Worm (Caenorhabditis elegans) whole organism, L1 larva: ENCODE data around the gene Y105C5B.15.

Source experiments
- elt-3 ChIP-seq, 6 experiments: fragments of 150-350 bp in 1 of 6; sonication (generic microtip); optimal IDR thresholded peaks; 2 replicates each; lab custom pipeline; 2017 to 2018; ENCODE audit warnings: missing biosample characterization in 6 of 6, missing genetic modification characterization in 6 of 6, inconsistent platforms in 1 of 6
- fkh-10 ChIP-seq: sonication (generic microtip); optimal IDR thresholded peaks from 2 replicates; lab custom pipeline; 2017; ENCODE audit warnings: missing biosample characterization, missing genetic modification reagents, missing genetic modification characterization
- hlh-17 ChIP-seq: fragments of 200-800 bp; sonication (Bioruptor generic); optimal IDR thresholded peaks from 2 replicates; lab custom pipeline; 2018; ENCODE audit warnings: missing genetic modification characterization, mild to moderate bottlenecking, missing compliant biosample characterization, moderate library complexity, borderline replicate concordance
- lin-15B ChIP-seq: fragments of 150-350 bp; sonication (generic microtip); optimal IDR thresholded peaks from 3 replicates; lab custom pipeline; 2014; ENCODE audit warnings: missing biosample characterization, missing genetic modification characterization
- nhr-11 ChIP-seq: fragments of 150-350 bp; optimal IDR thresholded peaks from 2 replicates; lab custom pipeline; 2014; ENCODE audit warnings: missing biosample characterization, missing genetic modification characterization
- nhr-20 ChIP-seq: sonication (generic microtip); optimal IDR thresholded peaks from 2 replicates; lab custom pipeline; 2016; ENCODE audit warnings: mild to moderate bottlenecking, missing genetic modification characterization, missing compliant biosample characterization
- pqm-1 ChIP-seq: sonication (generic microtip); optimal IDR thresholded peaks from 3 replicates; lab custom pipeline; 2017; ENCODE audit warnings: missing biosample characterization, missing genetic modification characterization
- skn-1 ChIP-seq: fragments of 150-350 bp; optimal IDR thresholded peaks from 2 replicates; lab custom pipeline; 2014; ENCODE audit warnings: missing biosample characterization, missing genetic modification characterization
- ztf-4 ChIP-seq: fragments of 150-350 bp; optimal IDR thresholded peaks from 2 replicates; lab custom pipeline; 2014; ENCODE audit warnings: missing biosample characterization, missing genetic modification characterization

DNA sequence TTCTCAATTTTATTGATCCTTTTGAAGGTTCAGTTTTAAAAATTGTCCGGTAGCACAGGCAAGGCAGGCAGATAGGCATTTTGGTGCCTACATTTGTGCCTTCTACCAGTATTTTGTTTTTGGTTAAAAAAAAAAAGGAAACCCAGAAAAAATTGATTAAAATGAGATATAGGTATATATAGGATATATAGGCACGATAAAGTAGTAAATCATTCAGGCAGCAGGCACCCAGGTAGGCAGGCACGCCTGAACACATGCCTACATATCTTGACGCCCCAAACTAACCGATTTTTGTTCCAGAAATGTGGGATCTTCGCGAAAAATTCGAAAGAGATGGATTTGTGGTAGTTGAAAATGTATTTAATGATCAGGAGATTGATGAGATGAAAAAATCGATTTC, 21.5 kb upstream of the Y105C5B.15 start, which contains the start of gene Y105C5B.9:
- TF ChIP-seq hlh-17 (no peak), ztf-4 (tag; lab: Kevin White, UChicago) (no peak), nhr-20 (tag; lab: Kevin White, UChicago) (no peak), nhr-11 (tag; lab: Kevin White, UChicago) (no peak), fkh-10 (GFP tag; lab: Kevin White, UChicago) (no peak), skn-1 (tag; lab: Kevin White, UChicago) (no peak), pqm-1 (tag; lab: Kevin White, UChicago) (no peak), elt-3 (tag; optimal IDR thresholded peaks at IDR 0.05; lab: Kevin White, UChicago) (no peak), lin-15B (tag; lab: Kevin White, UChicago) (no peak)
